Fruit fly (Drosophila melanogaster) whole organism, embryonic: Measurements from ENCODE around the gene LIMK1.

ENCODE experiments used
- ATbp ChIP-seq: fragments of 200-800 bp; sonication (Bioruptor generic); optimal IDR thresholded peaks from 2 replicates; lab custom pipeline; 2017; ENCODE audit warnings: missing biosample characterization, mild to moderate bottlenecking, missing genetic modification characterization, missing genetic modification reagents
- Abd-B ChIP-seq: fragments of 200-800 bp; sonication (Bioruptor generic); optimal IDR thresholded peaks from 2 replicates; lab custom pipeline; 2018; ENCODE audit warnings: missing biosample characterization, mild to moderate bottlenecking, missing genetic modification characterization, moderate library complexity
- Atf6 ChIP-seq: fragments of 200-800 bp; sonication (Bioruptor generic); IDR thresholded peaks from 2 replicates; pipeline ENCODE4 v1.3.6; 2022; ENCODE audit warnings: missing biosample characterization, missing genetic modification characterization
- CG10654 ChIP-seq: fragments of 200-800 bp; sonication (Bioruptor generic); optimal IDR thresholded peaks from 2 replicates; lab custom pipeline; 2016; ENCODE audit warnings: missing biosample characterization, missing genetic modification characterization
- CG10979 ChIP-seq: fragments of 200-800 bp; sonication (Bioruptor generic); optimal IDR thresholded peaks from 2 replicates; lab custom pipeline; 2018; ENCODE audit warnings: missing biosample characterization, mild to moderate bottlenecking, missing genetic modification characterization, moderate library complexity
- CG11560 ChIP-seq: fragments of 200-800 bp; sonication (Bioruptor generic); IDR thresholded peaks from 3 replicates; pipeline ENCODE4 v1.3.6; 2022; ENCODE audit warnings: missing biosample characterization, missing genetic modification characterization
- CG12744 ChIP-seq: fragments of 200-800 bp; sonication (Bioruptor generic); optimal IDR thresholded peaks from 2 replicates; lab custom pipeline; 2016; ENCODE audit warnings: missing biosample characterization, missing genetic modification characterization
- CG14441 ChIP-seq: fragments of 200-800 bp; sonication (Bioruptor generic); IDR thresholded peaks from 2 replicates; pipeline ENCODE4 v1.3.6; 2022; ENCODE audit warnings: missing biosample characterization, missing genetic modification characterization
- CG14860 ChIP-seq: fragments of 200-800 bp; sonication (Bioruptor generic); IDR thresholded peaks from 3 replicates; pipeline ENCODE4 v1.3.6; 2022; ENCODE audit warnings: missing biosample characterization, missing genetic modification characterization; ENCODE audit not compliant: partially characterized antibody
- CG16813 ChIP-seq: fragments of 200-800 bp; sonication (Bioruptor generic); IDR thresholded peaks from 3 replicates; pipeline ENCODE4 v1.3.6; 2022; ENCODE audit warnings: missing biosample characterization, missing genetic modification characterization; ENCODE audit not compliant: partially characterized antibody
- CG17186 ChIP-seq: fragments of 200-800 bp; sonication (Bioruptor generic); optimal IDR thresholded peaks from 3 replicates; lab custom pipeline; 2017; ENCODE audit warnings: missing biosample characterization, missing genetic modification reagents, missing genetic modification characterization
- CG17359 ChIP-seq: fragments of 200-800 bp; sonication (Bioruptor generic); optimal IDR thresholded peaks from 3 replicates; lab custom pipeline; 2018; ENCODE audit warnings: missing biosample characterization, mild to moderate bottlenecking, missing genetic modification characterization, moderate library complexity
- CG2202 ChIP-seq: fragments of 200-800 bp; sonication (Bioruptor generic); optimal IDR thresholded peaks from 2 replicates; lab custom pipeline; 2018; ENCODE audit warnings: missing biosample characterization, mild to moderate bottlenecking, missing genetic modification characterization
- CG31388 ChIP-seq: fragments of 200-800 bp; sonication (Bioruptor generic); optimal IDR thresholded peaks from 2 replicates; lab custom pipeline; 2016; ENCODE audit warnings: missing biosample characterization, missing genetic modification characterization
- CG33213 ChIP-seq: fragments of 200-800 bp; sonication (Bioruptor generic); optimal IDR thresholded peaks from 3 replicates; lab custom pipeline; 2016; ENCODE audit warnings: missing biosample characterization, missing genetic modification characterization
- CG4404 ChIP-seq: fragments of 200-800 bp; sonication (Bioruptor generic); IDR thresholded peaks from 2 replicates; pipeline ENCODE4 v1.3.6; 2022; ENCODE audit warnings: missing biosample characterization, missing genetic modification characterization
- CG6654 ChIP-seq: fragments of 200-800 bp; sonication (Bioruptor generic); optimal IDR thresholded peaks from 2 replicates; lab custom pipeline; 2017; ENCODE audit warnings: missing biosample characterization, mild to moderate bottlenecking, missing genetic modification characterization
- CG7839 ChIP-seq: fragments of 200-800 bp; sonication (Bioruptor generic); optimal IDR thresholded peaks from 3 replicates; lab custom pipeline; 2018; ENCODE audit warnings: missing biosample characterization, mild to moderate bottlenecking, missing genetic modification characterization, moderate library complexity
- CG7963 ChIP-seq: fragments of 200-800 bp; sonication (Bioruptor generic); IDR thresholded peaks from 3 replicates; pipeline ENCODE4 v1.3.6; 2022; ENCODE audit warnings: missing biosample characterization, missing genetic modification characterization; ENCODE audit not compliant: partially characterized antibody
- CG8478 ChIP-seq: fragments of >200 bp; optimal IDR thresholded peaks from 2 replicates; lab custom pipeline; 2018
- CG8765 ChIP-seq: fragments of 200-800 bp; sonication (Bioruptor generic); IDR thresholded peaks from 2 replicates; pipeline ENCODE4 v1.3.6; 2022; ENCODE audit warnings: missing biosample characterization, missing genetic modification characterization
- Dfd ChIP-seq, 2 experiments: fragments of >200 bp; optimal IDR thresholded peaks; 2 replicates each; lab custom pipeline; 2017; ENCODE audit warnings: missing biosample characterization in 2 of 2, missing genetic modification characterization in 2 of 2
- Doc3 ChIP-seq: fragments of 200-800 bp; sonication (Bioruptor generic); IDR thresholded peaks from 3 replicates; pipeline ENCODE4 v1.3.6; 2022; ENCODE audit warnings: missing biosample characterization, missing genetic modification characterization; ENCODE audit not compliant: partially characterized antibody
- Dp ChIP-seq: fragments of 200-800 bp; sonication (Bioruptor generic); optimal IDR thresholded peaks from 2 replicates; lab custom pipeline; 2018; ENCODE audit warnings: missing biosample characterization, mild to moderate bottlenecking, missing genetic modification characterization, moderate library complexity
- ERR ChIP-seq: fragments of 200-800 bp; sonication (Bioruptor generic); optimal IDR thresholded peaks from 2 replicates; lab custom pipeline; 2016; ENCODE audit warnings: missing biosample characterization, missing genetic modification characterization
- Fer2 ChIP-seq: fragments of 200-800 bp; sonication (Bioruptor generic); optimal IDR thresholded peaks from 2 replicates; lab custom pipeline; 2018; ENCODE audit warnings: missing biosample characterization, mild to moderate bottlenecking, missing genetic modification characterization, moderate library complexity
- MESR4 ChIP-seq: fragments of 200-800 bp; sonication (Bioruptor generic); optimal IDR thresholded peaks from 2 replicates; lab custom pipeline; 2018; ENCODE audit warnings: missing biosample characterization, mild to moderate bottlenecking, missing genetic modification characterization, moderate library complexity
- Mes4 ChIP-seq: fragments of 200-800 bp; sonication (Bioruptor generic); optimal IDR thresholded peaks from 2 replicates; lab custom pipeline; 2016; ENCODE audit warnings: missing biosample characterization, missing genetic modification characterization
- Nf-YA ChIP-seq: fragments of 200-800 bp; sonication (Bioruptor generic); IDR thresholded peaks from 2 replicates; pipeline ENCODE4 v1.3.6; 2022; ENCODE audit warnings: missing biosample characterization, missing genetic modification characterization
- Opbp ChIP-seq: fragments of 200-800 bp; sonication (Bioruptor generic); IDR thresholded peaks from 3 replicates; pipeline ENCODE4 v1.3.6; 2022; ENCODE audit warnings: missing biosample characterization, missing genetic modification characterization; ENCODE audit not compliant: partially characterized antibody
- Optix ChIP-seq: fragments of 200-800 bp; sonication (Bioruptor generic); IDR thresholded peaks from 3 replicates; pipeline ENCODE4 v1.3.6; 2022; ENCODE audit warnings: missing biosample characterization, missing genetic modification characterization
- Poxn ChIP-seq: fragments of 200-800 bp; sonication (Bioruptor generic); IDR thresholded peaks from 2 replicates; pipeline ENCODE4 v1.3.6; 2022; ENCODE audit warnings: missing biosample characterization, missing genetic modification characterization
- Rx ChIP-seq: fragments of 200-800 bp; sonication (Bioruptor generic); IDR thresholded peaks from 2 replicates; pipeline ENCODE4 v1.3.6; 2022; ENCODE audit warnings: missing biosample characterization, missing genetic modification characterization
- Ssrp ChIP-seq: fragments of 200-800 bp; sonication (Bioruptor generic); optimal IDR thresholded peaks from 2 replicates; lab custom pipeline; 2018; ENCODE audit warnings: missing biosample characterization, mild to moderate bottlenecking, missing genetic modification characterization, moderate library complexity
- Taf1 ChIP-seq: fragments of 200-800 bp; sonication (Bioruptor generic); IDR thresholded peaks from 2 replicates; pipeline ENCODE4 v1.3.6; 2022; ENCODE audit warnings: missing biosample characterization, missing genetic modification characterization
- ab ChIP-seq: fragments of 200-800 bp; sonication (Bioruptor generic); optimal IDR thresholded peaks from 2 replicates; lab custom pipeline; 2016; ENCODE audit warnings: missing biosample characterization, missing genetic modification characterization
- caup ChIP-seq: fragments of 200-800 bp; sonication (Bioruptor generic); optimal IDR thresholded peaks from 3 replicates; lab custom pipeline; 2017; ENCODE audit warnings: missing biosample characterization, mild to moderate bottlenecking, missing genetic modification characterization, moderate library complexity; ENCODE audit not compliant: severe bottlenecking
- ewg ChIP-seq: fragments of 200-800 bp; sonication (Bioruptor generic); optimal IDR thresholded peaks from 3 replicates; lab custom pipeline; 2017; ENCODE audit warnings: mild to moderate bottlenecking, missing biosample characterization, missing genetic modification reagents, missing genetic modification characterization
- hth ChIP-seq: fragments of >200 bp; optimal IDR thresholded peaks from 2 replicates; lab custom pipeline; 2017; ENCODE audit warnings: inconsistent platforms
- lilli ChIP-seq: fragments of 200-800 bp; sonication (Bioruptor generic); optimal IDR thresholded peaks from 3 replicates; lab custom pipeline; 2016; ENCODE audit warnings: missing biosample characterization, missing genetic modification characterization
- nau ChIP-seq: fragments of 200-800 bp; sonication (Bioruptor generic); optimal IDR thresholded peaks from 3 replicates; lab custom pipeline; 2017; ENCODE audit warnings: missing biosample characterization, mild to moderate bottlenecking, missing genetic modification characterization, missing genetic modification reagents
- nerfin-2 ChIP-seq: fragments of 200-800 bp; sonication (Bioruptor generic); IDR thresholded peaks from 2 replicates; pipeline ENCODE4 v1.3.6; 2022; ENCODE audit warnings: missing biosample characterization, missing genetic modification characterization; ENCODE audit not compliant: partially characterized antibody
- nmo ChIP-seq: fragments of 200-800 bp; sonication (Bioruptor generic); optimal IDR thresholded peaks from 2 replicates; lab custom pipeline; 2018; ENCODE audit warnings: missing biosample characterization, mild to moderate bottlenecking, missing genetic modification characterization, moderate library complexity
- odd ChIP-seq: fragments of 200-800 bp; sonication (Bioruptor generic); optimal IDR thresholded peaks from 2 replicates; lab custom pipeline; 2017; ENCODE audit warnings: missing biosample characterization, mild to moderate bottlenecking, missing genetic modification characterization
- peb ChIP-seq: fragments of 200-800 bp; sonication (Bioruptor generic); IDR thresholded peaks from 2 replicates; pipeline ENCODE4 v1.3.6; 2022; ENCODE audit warnings: missing biosample characterization, missing genetic modification characterization
- prd ChIP-seq, 3 experiments: fragments of >200 bp in 2 of 3; fragments of 200-800 bp in 1 of 3; sonication (Bioruptor generic) in 1 of 3; optimal IDR thresholded peaks in 2 of 3; IDR thresholded peaks in 1 of 3; 2 replicates in 2 of 3; 3 replicates in 1 of 3; pipeline versions ENCODE4 v1.3.6 to Lab custom; 2017 to 2022; ENCODE audit warnings: missing biosample characterization in 1 of 3, missing genetic modification characterization in 1 of 3
- salm ChIP-seq: fragments of 200-800 bp; sonication (Bioruptor generic); optimal IDR thresholded peaks from 2 replicates; lab custom pipeline; 2018; ENCODE audit warnings: missing biosample characterization, mild to moderate bottlenecking, missing genetic modification characterization
- sob ChIP-seq: fragments of 200-800 bp; sonication (Bioruptor generic); IDR thresholded peaks from 2 replicates; pipeline ENCODE4 v1.3.6; 2022; ENCODE audit warnings: missing biosample characterization, missing genetic modification characterization
- tgo ChIP-seq: fragments of 200-800 bp; sonication (Bioruptor generic); IDR thresholded peaks from 3 replicates; pipeline ENCODE4 v1.3.6; 2022; ENCODE audit warnings: missing biosample characterization, missing genetic modification characterization

Gene LIMK1

dm6 chrX:12595610-12596336 is 3.8 kb upstream of the LIMK1 start, which contains the start of the genes CG1824 and Sec16 (continued):
- TF ChIP-seq nau (no peak), hth (lab: Kevin White, UChicago) (no peak), nerfin-2 (GFP tag; lab: Robert Waterston, UW) (no peak), sob (GFP tag; lab: Robert Waterston, UW) (no peak), Optix (no peak), tgo (GFP tag; lab: Robert Waterston, UW) (no peak; the same call in 2 of the 3 replicates), CG7839 (peak; percentile 31), Atf6 (GFP tag; lab: Robert Waterston, UW) (no peak), CG31388 (GFP tag; lab: Kevin White, UChicago) (no peak), Poxn (GFP tag; lab: Robert Waterston, UW) (no peak), CG8478 (lab: Kevin White, UChicago) (no peak), lilli (GFP tag; lab: Kevin White, UChicago) (peak; percentile 42), CG14860 (0 out of 3 replicates have a peak, but pooled peaks have one; percentile 38), Dp (GFP tag; lab: Kevin White, UChicago) (no peak), ewg (peak; percentile 42), Abd-B (GFP tag; lab: Kevin White, UChicago) (peak; percentile 54), ERR (GFP tag; lab: Kevin White, UChicago) (no peak), caup (GFP tag; lab: Kevin White, UChicago) (no peak), CG2202 (tag; lab: Kevin White, UChicago) (no peak), CG7963 (GFP tag; lab: Robert Waterston, UW) (no peak), CG12744 (GFP tag; lab: Kevin White, UChicago) (no peak), MESR4 (GFP tag; lab: Kevin White, UChicago) (peak; percentile 59), CG6654 (GFP tag; lab: Kevin White, UChicago) (no peak), Mes4 (no peak), Ssrp (tag; lab: Kevin White, UChicago) (peak; percentile 44), Rx (GFP tag; lab: Robert Waterston, UW) (no peak), Opbp (GFP tag; lab: Robert Waterston, UW) (peak; percentile 67; the same call in 2 of the 3 replicates), Doc3 (no peak; the same call in 2 of the 3 replicates), CG17186 (peak; percentile 8), Dfd (GFP tag; optimal IDR thresholded peaks at IDR 0.05; lab: Kevin White, UChicago) (no peak), CG10979 (tag; lab: Kevin White, UChicago) (peak; percentile 29), peb (GFP tag; lab: Robert Waterston, UW) (no peak), CG16813 (GFP tag; lab: Robert Waterston, UW) (peak; percentile 53; the same call in 2 of the 3 replicates), Nf-YA (no peak), prd (optimal IDR thresholded peaks at IDR 0.05; lab: Kevin White, UChicago) (no peak), prd (GFP tag; IDR thresholded peaks at IDR 0.05; lab: Robert Waterston, UW) (peak; percentile 35; the same call in 1 of the 3 replicates), Taf1 (GFP tag; lab: Robert Waterston, UW) (no peak), ATbp (GFP tag; lab: Kevin White, UChicago) (no peak), CG17359 (tag; lab: Kevin White, UChicago) (no peak), ab (GFP tag; lab: Kevin White, UChicago) (no peak), CG4404 (GFP tag; lab: Robert Waterston, UW) (no peak), CG14441 (GFP tag; lab: Robert Waterston, UW) (no peak), CG8765 (GFP tag; lab: Robert Waterston, UW) (no peak), CG33213 (GFP tag; lab: Kevin White, UChicago) (no peak), Fer2 (tag; lab: Kevin White, UChicago) (peak; percentile 19), CG10654 (GFP tag; lab: Kevin White, UChicago) (peak; percentile 18), nmo (GFP tag; lab: Kevin White, UChicago) (peak; percentile 70), salm (no peak), odd (no peak), CG11560 (tag; lab: Robert Waterston, UW) (no peak)
